Worm (Caenorhabditis elegans) whole organism, young adult: Measurements from ENCODE around the gene F21H7.2.

Experiments used
- B0261.1 ChIP-seq: sonication (generic microtip); optimal IDR thresholded peaks from 2 replicates; lab custom pipeline; 2016; ENCODE audit warnings: mild to moderate bottlenecking, missing genetic modification characterization, moderate library complexity, missing compliant biosample characterization
- D2030.7 ChIP-seq: fragments of 200-800 bp; sonication (Bioruptor generic); IDR thresholded peaks from 2 replicates; pipeline ENCODE4 v1.3.6; 2022; ENCODE audit warnings: missing genetic modification reagents, missing genetic modification characterization, missing compliant biosample characterization
- F23B12.7 ChIP-seq: sonication (generic microtip); optimal IDR thresholded peaks from 2 replicates; lab custom pipeline; 2017; ENCODE audit warnings: missing genetic modification characterization, mild to moderate bottlenecking, missing compliant biosample characterization, antibody characterized with exemption, moderate library complexity; ENCODE audit not compliant: insufficient read depth
- F33H1.4 ChIP-seq: fragments of 200-800 bp; sonication (Bioruptor generic); IDR thresholded peaks from 2 replicates; pipeline ENCODE4 v1.3.6; 2022; ENCODE audit warnings: missing genetic modification reagents, missing genetic modification characterization, missing compliant biosample characterization
- F57C9.4 ChIP-seq: sonication (generic microtip); optimal IDR thresholded peaks from 2 replicates; lab custom pipeline; 2017; ENCODE audit warnings: mild to moderate bottlenecking, missing genetic modification characterization, missing compliant biosample characterization
- Y79H2A.3 ChIP-seq: fragments of 200-800 bp; sonication (Bioruptor generic); conservative IDR thresholded peaks from 2 replicates; pipeline ENCODE4 v1.3.6; 2022; ENCODE audit warnings: missing genetic modification reagents, missing genetic modification characterization, missing compliant biosample characterization
- ZK185.1 ChIP-seq: sonication (generic microtip); optimal IDR thresholded peaks from 2 replicates; lab custom pipeline; 2016; ENCODE audit warnings: mild to moderate bottlenecking, missing genetic modification characterization, missing compliant biosample characterization; ENCODE audit not compliant: poor library complexity, severe bottlenecking
- ama-1 ChIP-seq, 3 experiments: fragments of 150-350 bp in 1 of 3; sonication (generic microtip) in 2 of 3; optimal IDR thresholded peaks; 2 replicates each; lab custom pipeline; 2014 to 2018; ENCODE audit warnings: missing biosample characterization in 2 of 3, missing genetic modification characterization in 2 of 3, missing genetic modification reagents in 2 of 3
- aptf-2 ChIP-seq: fragments of 200-800 bp; sonication (Bioruptor generic); conservative IDR thresholded peaks from 2 replicates; pipeline ENCODE4 v1.3.6; 2022; ENCODE audit warnings: missing genetic modification reagents, missing genetic modification characterization, missing compliant biosample characterization
- attf-5 ChIP-seq: fragments of 200-800 bp; sonication (Bioruptor generic); optimal IDR thresholded peaks from 2 replicates; lab custom pipeline; 2018; ENCODE audit warnings: mild to moderate bottlenecking, missing genetic modification characterization, missing compliant biosample characterization
- attf-6 ChIP-seq: fragments of 200-800 bp; sonication (Bioruptor generic); IDR thresholded peaks from 2 replicates; pipeline ENCODE4 v1.3.6; 2022; ENCODE audit warnings: missing genetic modification reagents, missing genetic modification characterization, missing compliant biosample characterization
- cebp-1 ChIP-seq, 2 experiments: fragments of 200-800 bp in 1 of 2; sonication (Bioruptor generic) in 1 of 2; sonication (generic microtip) in 1 of 2; IDR thresholded peaks in 1 of 2; optimal IDR thresholded peaks in 1 of 2; 2 replicates each; pipeline versions ENCODE4 v1.3.6 to Lab custom; 2017 to 2022; ENCODE audit warnings: missing compliant biosample characterization in 2 of 2, missing genetic modification characterization in 2 of 2, mild to moderate bottlenecking in 1 of 2, missing genetic modification reagents in 1 of 2, moderate library complexity in 1 of 2
- ceh-58 ChIP-seq: fragments of 200-800 bp; sonication (Bioruptor generic); IDR thresholded peaks from 2 replicates; pipeline ENCODE4 v1.3.6; 2022; ENCODE audit warnings: missing genetic modification characterization, missing compliant biosample characterization
- ceh-79 ChIP-seq: sonication (generic microtip); optimal IDR thresholded peaks from 2 replicates; lab custom pipeline; 2017; ENCODE audit warnings: mild to moderate bottlenecking, missing genetic modification characterization, missing compliant biosample characterization
- die-1 ChIP-seq: sonication (generic microtip); optimal IDR thresholded peaks from 2 replicates; lab custom pipeline; 2016; ENCODE audit warnings: missing genotype, mild to moderate bottlenecking, missing genetic modification characterization, missing compliant biosample characterization
- dox-1 ChIP-seq: fragments of 200-800 bp; sonication (Bioruptor generic); IDR thresholded peaks from 2 replicates; pipeline ENCODE4 v1.3.6; 2022; ENCODE audit warnings: missing genetic modification reagents, missing genetic modification characterization, missing compliant biosample characterization
- egl-18 ChIP-seq: fragments of 200-800 bp; sonication (Bioruptor generic); IDR thresholded peaks from 2 replicates; pipeline ENCODE4 v1.3.6; 2022; ENCODE audit warnings: missing genetic modification reagents, missing genetic modification characterization, missing compliant biosample characterization
- hlh-12 ChIP-seq: sonication (generic microtip); optimal IDR thresholded peaks from 2 replicates; lab custom pipeline; 2016; ENCODE audit warnings: missing genetic modification characterization, missing compliant biosample characterization
- hmg-1.2 ChIP-seq: fragments of 200-800 bp; sonication (Bioruptor generic); IDR thresholded peaks from 2 replicates; pipeline ENCODE4 v1.3.6; 2022; ENCODE audit warnings: missing genetic modification reagents, missing genetic modification characterization, missing compliant biosample characterization
- let-607 ChIP-seq, 2 experiments: fragments of 200-800 bp in 1 of 2; sonication (Bioruptor generic) in 1 of 2; sonication (generic microtip) in 1 of 2; optimal IDR thresholded peaks; 2 replicates each; lab custom pipeline; 2016 to 2018; ENCODE audit warnings: mild to moderate bottlenecking in 2 of 2, missing compliant biosample characterization in 2 of 2, missing genetic modification characterization in 2 of 2, moderate library complexity in 2 of 2, missing genotype in 1 of 2
- lin-26 ChIP-seq: fragments of 200-800 bp; sonication (Bioruptor generic); IDR thresholded peaks from 2 replicates; pipeline ENCODE4 v1.3.6; 2022; ENCODE audit warnings: missing genetic modification reagents, missing genetic modification characterization, missing compliant biosample characterization
- lin-54 ChIP-seq: fragments of 200-800 bp; sonication (Bioruptor generic); optimal IDR thresholded peaks from 2 replicates; lab custom pipeline; 2018; ENCODE audit warnings: mild to moderate bottlenecking, missing genetic modification characterization, missing compliant biosample characterization
- lir-1 ChIP-seq: fragments of 200-800 bp; sonication (Bioruptor generic); conservative IDR thresholded peaks from 2 replicates; pipeline ENCODE4 v1.3.6; 2022; ENCODE audit warnings: missing genetic modification reagents, missing genetic modification characterization, missing compliant biosample characterization
- madf-8 ChIP-seq: fragments of 200-800 bp; sonication (Bioruptor generic); conservative IDR thresholded peaks from 2 replicates; pipeline ENCODE4 v1.3.6; 2022; ENCODE audit warnings: missing genetic modification reagents, missing genetic modification characterization, missing compliant biosample characterization
- mcd-1 ChIP-seq: fragments of 200-800 bp; sonication (Bioruptor generic); IDR thresholded peaks from 2 replicates; pipeline ENCODE4 v1.3.6; 2022; ENCODE audit warnings: missing genetic modification reagents, missing genetic modification characterization, missing compliant biosample characterization
- nhr-80 ChIP-seq: sonication (generic microtip); optimal IDR thresholded peaks from 2 replicates; lab custom pipeline; 2016; ENCODE audit warnings: missing genetic modification characterization, missing compliant biosample characterization
- nhr-90 ChIP-seq: sonication (generic microtip); optimal IDR thresholded peaks from 2 replicates; lab custom pipeline; 2016; ENCODE audit warnings: missing genotype, mild to moderate bottlenecking, missing genetic modification characterization, missing compliant biosample characterization
- pha-4 ChIP-seq: fragments of 150-350 bp; sonication (generic microtip); optimal IDR thresholded peaks from 2 replicates; lab custom pipeline; 2014; ENCODE audit warnings: missing biosample characterization, missing genetic modification reagents, missing genetic modification characterization
- rcor-1 ChIP-seq: fragments of 200-800 bp; sonication (Bioruptor generic); IDR thresholded peaks from 2 replicates; pipeline ENCODE4 v1.3.6; 2022; ENCODE audit warnings: missing genetic modification reagents, missing genetic modification characterization, missing compliant biosample characterization
- rec-8 ChIP-seq, 2 experiments: sonication (generic microtip); optimal IDR thresholded peaks; 2 replicates each; lab custom pipeline; 2016; ENCODE audit warnings: mild to moderate bottlenecking in 2 of 2, missing genetic modification characterization in 2 of 2, missing genetic modification reagents in 2 of 2, missing genotype in 2 of 2, missing biosample characterization in 1 of 2, missing compliant biosample characterization in 1 of 2, moderate library complexity in 1 of 2
- snpc-1.1 ChIP-seq: sonication (generic microtip); optimal IDR thresholded peaks from 2 replicates; lab custom pipeline; 2017; ENCODE audit warnings: missing genetic modification characterization, mild to moderate bottlenecking, missing compliant biosample characterization, antibody characterized with exemption, moderate library complexity, missing genotype, missing genetic modification reagents; ENCODE audit not compliant: insufficient read depth
- snpc-1.3 ChIP-seq: sonication (generic microtip); optimal IDR thresholded peaks from 2 replicates; lab custom pipeline; 2017; ENCODE audit warnings: missing genetic modification characterization, mild to moderate bottlenecking, missing compliant biosample characterization, antibody characterized with exemption, moderate library complexity, missing genotype, missing genetic modification reagents; ENCODE audit not compliant: insufficient read depth
- snpc-3.4 ChIP-seq: sonication (generic microtip); optimal IDR thresholded peaks from 2 replicates; lab custom pipeline; 2017; ENCODE audit warnings: missing genetic modification characterization, mild to moderate bottlenecking, missing compliant biosample characterization, antibody characterized with exemption, moderate library complexity, missing genotype, missing genetic modification reagents
- tbp1 ChIP-seq: fragments of 200-800 bp; sonication (Bioruptor generic); optimal IDR thresholded peaks from 2 replicates; lab custom pipeline; 2018; ENCODE audit warnings: mild to moderate bottlenecking, missing genetic modification characterization, missing compliant biosample characterization
- tlf-1 ChIP-seq: fragments of 200-800 bp; sonication (Bioruptor generic); optimal IDR thresholded peaks from 2 replicates; lab custom pipeline; 2018; ENCODE audit warnings: mild to moderate bottlenecking, missing genetic modification characterization, missing compliant biosample characterization
- unc-62 ChIP-seq: fragments of 150-350 bp; optimal IDR thresholded peaks from 2 replicates; lab custom pipeline; 2014; ENCODE audit warnings: missing biosample characterization, missing genetic modification reagents, missing genetic modification characterization
- xnd-1 ChIP-seq: sonication (generic microtip); optimal IDR thresholded peaks from 2 replicates; lab custom pipeline; 2016; ENCODE audit warnings: missing genotype, missing genetic modification reagents, missing genetic modification characterization, missing compliant biosample characterization
- zim-3 ChIP-seq: sonication (generic microtip); optimal IDR thresholded peaks from 2 replicates; lab custom pipeline; 2017; ENCODE audit warnings: mild to moderate bottlenecking, missing genetic modification characterization, moderate library complexity, missing compliant biosample characterization
- ztf-26 ChIP-seq: sonication (generic microtip); optimal IDR thresholded peaks from 2 replicates; lab custom pipeline; 2017; ENCODE audit warnings: missing genetic modification characterization, missing compliant biosample characterization

The F21H7.2 gene

DNA sequence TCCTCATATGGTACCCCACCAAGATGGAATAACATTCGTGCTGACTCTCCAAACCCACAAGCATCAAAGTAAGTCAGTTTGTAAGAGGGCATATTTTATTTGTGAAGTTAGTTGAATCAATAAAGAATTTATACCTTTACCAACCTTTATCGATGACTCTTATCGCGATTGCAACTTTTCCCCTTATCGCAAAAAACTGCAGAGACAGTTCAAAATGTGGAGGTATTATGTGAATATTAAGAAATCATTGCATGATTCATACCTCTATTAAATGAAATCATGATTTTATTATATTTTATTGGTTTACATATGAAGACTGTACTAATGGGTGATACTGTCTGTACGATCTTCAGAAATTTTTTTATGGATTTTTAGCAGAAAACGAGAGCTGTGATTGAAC, 2.4 kb upstream of the F21H7.2 start, which contains the start of gene gst-22:
Gene gst-22 (minus strand): TSS at position 103 of the 400 bp plus-strand sequence.
- TF ChIP-seq rec-8 (tag; optimal IDR thresholded peaks at IDR 0.05; lab: Kevin White, UChicago) (no peak), Y79H2A.3 (no peak), nhr-80 (tag; lab: Kevin White, UChicago) (peak; percentile 51), ama-1 (optimal IDR thresholded peaks at IDR 0.05; lab: Kevin White, UChicago) (no peak), ama-1 (GFP tag; optimal IDR thresholded peaks at IDR 0.05; lab: Kevin White, UChicago) (no peak)

DNA sequence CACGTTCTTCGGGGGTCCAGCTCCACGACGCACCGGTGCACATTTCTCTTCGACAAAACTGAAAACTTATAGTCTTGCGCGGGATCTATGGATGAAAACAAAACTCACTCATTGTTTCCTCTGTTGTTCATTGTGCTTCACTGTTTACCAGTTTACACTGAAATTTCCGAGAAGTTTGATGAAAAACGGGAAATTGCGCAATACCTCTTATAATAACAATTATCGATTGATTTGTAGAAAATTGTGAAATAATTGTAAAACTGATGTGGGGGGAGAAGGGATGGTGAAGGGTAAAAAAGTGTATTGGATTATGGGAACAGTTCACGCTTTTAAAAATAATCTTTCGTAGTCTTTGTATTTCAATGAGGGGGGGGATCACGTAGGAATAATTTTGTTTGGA, 357 bp downstream of the F21H7.2 start:
- TF ChIP-seq snpc-3.4 (tag; lab: Kevin White, UChicago) (no peak), attf-5 (GFP tag; lab: Kevin White, UChicago) (no peak), pha-4 (no peak), F33H1.4 (no peak), F23B12.7 (tag; lab: Kevin White, UChicago) (no peak), mcd-1 (no peak), attf-6 (no peak), lin-54 (GFP tag; lab: Kevin White, UChicago) (no peak), nhr-90 (tag; lab: Kevin White, UChicago) (no peak), hlh-12 (tag; lab: Kevin White, UChicago) (no peak), unc-62 (GFP tag; lab: Kevin White, UChicago) (no peak)
- TF ChIP-seq, all 124 proteins: peak for 0

DNA sequence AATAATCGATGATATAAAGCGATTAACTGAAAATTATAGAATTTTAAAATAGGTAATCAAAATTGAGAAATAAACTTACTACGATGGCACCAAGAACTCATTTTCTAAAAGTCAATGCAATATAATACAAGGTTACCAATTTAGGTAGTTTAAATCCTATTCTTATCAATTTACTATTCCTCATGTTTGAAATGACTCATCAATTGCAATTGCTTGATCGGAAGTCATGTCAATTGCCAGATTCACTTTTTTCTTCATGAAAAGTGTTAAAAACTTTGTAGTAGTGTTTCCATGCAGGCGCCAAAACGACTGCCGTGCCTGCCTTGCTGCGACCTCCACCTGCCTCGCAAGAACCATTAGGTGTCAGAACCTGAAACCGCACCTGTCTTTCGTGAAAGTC, 3.2 kb downstream of the F21H7.2 start, which contains the start of gene F11A5.13:
Gene F11A5.13 (minus strand): TSS at position 101 of the 400 bp plus-strand sequence.
- TF ChIP-seq egl-18 (GFP tag; lab: Robert Waterston, UW) (no peak), snpc-1.3 (tag; lab: Kevin White, UChicago) (no peak), aptf-2 (GFP tag; lab: Robert Waterston, UW) (no peak), die-1 (tag; lab: Kevin White, UChicago) (no peak), B0261.1 (tag; lab: Kevin White, UChicago) (no peak), ztf-26 (tag; lab: Kevin White, UChicago) (no peak)

DNA sequence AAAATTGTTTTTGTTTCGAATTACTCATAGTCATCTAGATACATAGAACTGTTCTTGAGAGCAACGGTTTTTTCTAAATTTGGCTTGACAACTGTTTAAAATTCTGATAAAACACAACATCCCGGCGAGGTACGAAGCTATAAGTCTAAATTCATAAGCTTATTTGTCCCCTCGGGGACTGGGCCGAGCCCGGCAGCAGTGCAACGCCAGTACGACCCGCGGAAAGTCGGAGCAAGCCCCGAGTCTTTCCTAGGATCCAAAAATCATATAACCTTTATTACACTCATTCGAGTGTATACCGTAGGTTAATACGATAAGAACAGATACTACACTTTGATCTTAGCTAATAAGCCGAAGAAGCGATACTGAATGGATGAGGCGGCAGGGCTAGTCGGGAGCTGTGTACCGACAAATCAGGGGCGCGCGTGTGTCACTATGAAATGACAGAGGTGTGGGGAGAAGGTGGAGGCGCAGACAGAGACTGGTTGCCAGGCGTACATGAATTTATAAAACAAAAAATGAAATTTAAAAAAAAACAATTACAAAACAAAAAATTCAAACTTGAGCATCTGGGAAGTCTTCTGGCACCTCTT, 4.2 kb downstream of the F21H7.2 start:
- TF ChIP-seq B0261.1 (tag; lab: Kevin White, UChicago) (peak; percentile 21), ZK185.1 (tag; lab: Kevin White, UChicago) (no peak), F33H1.4 (peak; percentile 14; the same call in 1 of the 2 replicates), cebp-1 (GFP tag; IDR thresholded peaks at IDR 0.05; lab: Robert Waterston, UW) (no peak), cebp-1 (tag; optimal IDR thresholded peaks at IDR 0.05; lab: Kevin White, UChicago) (no peak), zim-3 (tag; lab: Kevin White, UChicago) (no peak), let-607 (tag; optimal IDR thresholded peaks at IDR 0.05; lab: Kevin White, UChicago) (no peak), F57C9.4 (tag; lab: Kevin White, UChicago) (no peak), ceh-79 (tag; lab: Kevin White, UChicago) (no peak), rcor-1 (GFP tag; lab: Robert Waterston, UW) (0 out of 2 replicates have a peak, but pooled peaks have one; percentile 26), ztf-26 (tag; lab: Kevin White, UChicago) (no peak), ceh-58 (GFP tag; lab: Robert Waterston, UW) (0 out of 2 replicates have a peak, but pooled peaks have one; percentile 50), F23B12.7 (tag; lab: Kevin White, UChicago) (peak; percentile 52), hmg-1.2 (peak; percentile 91), lin-26 (peak; percentile 82), tbp1 (GFP tag; lab: Kevin White, UChicago) (peak; percentile 70), lir-1 (GFP tag; lab: Robert Waterston, UW) (no peak), tlf-1 (no peak), snpc-1.1 (peak; percentile 92), madf-8 (0 out of 2 replicates have a peak, but pooled peaks have one; percentile 11), xnd-1 (tag; lab: Kevin White, UChicago) (peak; percentile 24), snpc-3.4 (tag; lab: Kevin White, UChicago) (peak; percentile 74), dox-1 (GFP tag; lab: Robert Waterston, UW) (peak; percentile 77), D2030.7 (GFP tag; lab: Robert Waterston, UW) (peak; percentile 76), mcd-1 (peak; percentile 32)
